Fruit fly (Drosophila melanogaster): ENCODE results near the gene CG9981.

DNA sequence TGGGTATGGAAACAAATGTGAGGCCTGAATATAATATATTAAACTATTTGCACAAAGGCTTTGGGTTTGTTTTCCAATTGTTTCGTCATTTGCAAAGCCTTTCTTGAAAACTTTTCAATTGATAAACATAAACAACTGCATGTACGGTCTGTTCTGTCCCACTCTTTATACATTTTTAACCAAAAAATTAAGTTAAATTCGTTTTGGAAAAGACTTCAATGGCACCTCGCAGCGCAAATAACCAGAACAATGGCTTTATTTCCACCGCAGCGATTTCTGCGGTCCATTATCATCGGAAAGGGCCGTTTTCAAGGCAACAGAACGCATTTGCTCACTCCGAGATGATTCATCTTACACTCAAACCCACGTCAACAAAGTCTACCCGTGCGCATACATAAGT is 16.0 kb upstream of the CG9981 start:
- TF ChIP-seq spab (GFP tag; optimal IDR thresholded peaks at IDR 0.05) = no peak
- no peak for TF ChIP-seq CG9139 (GFP tag; optimal IDR thresholded peaks at IDR 0.05)
- TF ChIP-seq CG8119 (GFP tag; IDR thresholded peaks at IDR 0.05) = no peak
- TF ChIP-seq lz (GFP tag; optimal IDR thresholded peaks at IDR 0.05) = no peak
- TF ChIP-seq CG11762 (GFP tag; optimal IDR thresholded peaks at IDR 0.05; ENCODE audit: insufficient read depth) = no peak
- no peak for TF ChIP-seq Hr4 (GFP tag; optimal IDR thresholded peaks at IDR 0.05)
- TF ChIP-seq CG16779 (tag; optimal IDR thresholded peaks at IDR 0.05) = no peak
- TF ChIP-seq Blimp-1 (GFP tag; optimal IDR thresholded peaks at IDR 0.05) = no peak
- TF ChIP-seq CG7368 (GFP tag; optimal IDR thresholded peaks at IDR 0.05) = no peak
